Worm (Caenorhabditis elegans) whole organism, L3 larva: ENCODE results near the gene ceph-41.
"Not testable (repeated sequence)": the region's sequence is repeated elsewhere in the genome, so short reads cannot be mapped to it uniquely, and the experiment has no call there.

Experiments
- R02D3.7 ChIP-seq: fragments of 150-350 bp; optimal IDR thresholded peaks from 2 replicates; lab custom pipeline; 2014; ENCODE audit warnings: missing biosample characterization, missing genetic modification characterization
- ZK546.5 ChIP-seq: sonication (generic microtip); optimal IDR thresholded peaks from 2 replicates; lab custom pipeline; 2017; ENCODE audit warnings: missing biosample characterization, missing genetic modification characterization
- aly-2 ChIP-seq: fragments of 150-350 bp; optimal IDR thresholded peaks from 2 replicates; lab custom pipeline; 2014; ENCODE audit warnings: missing biosample characterization, missing genetic modification characterization
- ceh-16 ChIP-seq: sonication (generic microtip); optimal IDR thresholded peaks from 2 replicates; lab custom pipeline; 2017; ENCODE audit warnings: missing biosample characterization, missing genetic modification characterization
- ceh-28 ChIP-seq: fragments of 150-350 bp; optimal IDR thresholded peaks from 2 replicates; lab custom pipeline; 2014; ENCODE audit warnings: missing biosample characterization, missing genetic modification reagents, missing genetic modification characterization
- ceh-82 ChIP-seq: fragments of 150-350 bp; optimal IDR thresholded peaks from 2 replicates; lab custom pipeline; 2014; ENCODE audit warnings: missing biosample characterization, missing genetic modification characterization
- ceh-9 ChIP-seq: sonication (generic microtip); optimal IDR thresholded peaks from 2 replicates; lab custom pipeline; 2018; ENCODE audit warnings: missing biosample characterization, missing genetic modification characterization
- daf-12 ChIP-seq: fragments of 150-350 bp; optimal IDR thresholded peaks from 2 replicates; lab custom pipeline; 2014; ENCODE audit warnings: missing biosample characterization, missing genetic modification reagents, missing genetic modification characterization
- egl-5 ChIP-seq: fragments of 150-350 bp; optimal IDR thresholded peaks from 2 replicates; lab custom pipeline; 2017; ENCODE audit warnings: missing biosample characterization, missing genetic modification reagents, missing genetic modification characterization, inconsistent platforms
- elt-1 ChIP-seq: fragments of 150-350 bp; optimal IDR thresholded peaks from 2 replicates; lab custom pipeline; 2014; ENCODE audit warnings: missing biosample characterization, missing genetic modification characterization
- elt-2 ChIP-seq: sonication (generic microtip); optimal IDR thresholded peaks from 2 replicates; lab custom pipeline; 2016; ENCODE audit warnings: missing genetic modification reagents, mild to moderate bottlenecking, missing genetic modification characterization, missing compliant biosample characterization
- eor-1 ChIP-seq, 2 experiments: fragments of 150-350 bp; optimal IDR thresholded peaks; 2 replicates each; lab custom pipeline; 2014 to 2018; ENCODE audit warnings: missing biosample characterization in 2 of 2, missing genetic modification characterization in 2 of 2
- fkh-10 ChIP-seq: sonication (generic microtip); optimal IDR thresholded peaks from 2 replicates; lab custom pipeline; 2017; ENCODE audit warnings: missing biosample characterization, missing genetic modification reagents, missing genetic modification characterization
- hmg-11 ChIP-seq: sonication (generic microtip); optimal IDR thresholded peaks from 2 replicates; lab custom pipeline; 2016; ENCODE audit warnings: missing genetic modification characterization, missing compliant biosample characterization
- lin-15B ChIP-seq: fragments of 150-350 bp; optimal IDR thresholded peaks from 2 replicates; lab custom pipeline; 2014; ENCODE audit warnings: missing biosample characterization, missing genetic modification characterization
- mdl-1 ChIP-seq: fragments of 150-350 bp; optimal IDR thresholded peaks from 2 replicates; lab custom pipeline; 2014; ENCODE audit warnings: missing biosample characterization, missing genetic modification characterization
- nfya-1 ChIP-seq: sonication (generic microtip); optimal IDR thresholded peaks from 2 replicates; lab custom pipeline; 2017; ENCODE audit warnings: missing genetic modification characterization, mild to moderate bottlenecking, missing compliant biosample characterization, antibody characterized with exemption, moderate library complexity; ENCODE audit not compliant: insufficient read depth
- nhr-11 ChIP-seq: fragments of 150-350 bp; optimal IDR thresholded peaks from 2 replicates; lab custom pipeline; 2014; ENCODE audit warnings: missing biosample characterization, missing genetic modification characterization
- nhr-23 ChIP-seq: fragments of 150-350 bp; optimal IDR thresholded peaks from 2 replicates; lab custom pipeline; 2014; ENCODE audit warnings: missing biosample characterization, missing genetic modification reagents, missing genetic modification characterization
- nhr-25 ChIP-seq: sonication (generic microtip); optimal IDR thresholded peaks from 2 replicates; lab custom pipeline; 2017; ENCODE audit warnings: missing biosample characterization, missing genetic modification characterization
- nhr-28 ChIP-seq: fragments of 150-350 bp; optimal IDR thresholded peaks from 2 replicates; lab custom pipeline; 2014; ENCODE audit warnings: missing biosample characterization, missing genetic modification characterization
- nhr-43 ChIP-seq: sonication (generic microtip); optimal IDR thresholded peaks from 2 replicates; lab custom pipeline; 2016; ENCODE audit warnings: mild to moderate bottlenecking, missing genetic modification characterization, missing compliant biosample characterization; ENCODE audit not compliant: poor library complexity, severe bottlenecking
- nhr-67 ChIP-seq: fragments of 150-350 bp; optimal IDR thresholded peaks from 2 replicates; lab custom pipeline; 2014; ENCODE audit warnings: missing biosample characterization, missing genetic modification characterization
- nhr-77 ChIP-seq: fragments of 150-350 bp; optimal IDR thresholded peaks from 2 replicates; lab custom pipeline; 2014; ENCODE audit warnings: missing biosample characterization, missing genetic modification characterization
- pha-4 ChIP-seq: fragments of 150-350 bp; optimal IDR thresholded peaks from 2 replicates; lab custom pipeline; 2014; ENCODE audit warnings: missing biosample characterization, missing genetic modification reagents, missing genetic modification characterization
- pqm-1 ChIP-seq: fragments of 150-350 bp; optimal IDR thresholded peaks from 2 replicates; lab custom pipeline; 2017; ENCODE audit warnings: missing biosample characterization, missing genetic modification characterization, inconsistent platforms
- sea-2 ChIP-seq: fragments of 150-350 bp; sonication (generic microtip); optimal IDR thresholded peaks from 4 replicates; lab custom pipeline; 2014; ENCODE audit warnings: missing biosample characterization, missing genetic modification reagents, missing genetic modification characterization
- tbx-2 ChIP-seq: sonication (generic microtip); optimal IDR thresholded peaks from 2 replicates; lab custom pipeline; 2016; ENCODE audit warnings: mild to moderate bottlenecking, missing genetic modification characterization, missing compliant biosample characterization
- ztf-11 ChIP-seq: fragments of 150-350 bp; optimal IDR thresholded peaks from 2 replicates; lab custom pipeline; 2014; ENCODE audit warnings: missing biosample characterization, missing genetic modification characterization
- ztf-4 ChIP-seq: fragments of 150-350 bp; optimal IDR thresholded peaks from 2 replicates; lab custom pipeline; 2014; ENCODE audit warnings: missing biosample characterization, missing genetic modification characterization

The ceph-41 gene

ce11 chrIV:8112646-8113045, 14.4 kb upstream of the ceph-41 start:
- peak; percentile 48 for TF ChIP-seq pha-4 (tag; lab: Kevin White, UChicago)
- no peak for TF ChIP-seq lin-15B (tag; lab: Kevin White, UChicago)
- TF ChIP-seq, all 47 proteins: peak for 1

- TF ChIP-seq eor-1 (tag; optimal IDR thresholded peaks at IDR 0.05; lab: Kevin White, UChicago) (no peak), nhr-25 (tag; lab: Kevin White, UChicago) (peak; percentile 0), hmg-11 (peak; percentile 48), nhr-67 (tag; lab: Kevin White, UChicago) (no peak), ceh-9 (tag; lab: Kevin White, UChicago) (no peak), nfya-1 (peak; percentile 23)
These were observed 13.8 kb upstream of the ceph-41 start, which contains the start of gene Y42H9AR.1 for ce11 chrIV:8113161-8113560. Gene Y42H9AR.1, plus strand, starts transcription at chrIV:8113393.

- TF ChIP-seq nhr-77 (tag; lab: Kevin White, UChicago) (no peak), lin-15B (tag; lab: Kevin White, UChicago) (no peak), mdl-1 (tag; lab: Kevin White, UChicago) (no peak), ceh-82 (tag; lab: Kevin White, UChicago) (no peak), daf-12 (tag; lab: Kevin White, UChicago) (no peak), ceh-9 (tag; lab: Kevin White, UChicago) (no peak), aly-2 (tag; lab: Kevin White, UChicago) (no peak), elt-2 (tag; lab: Kevin White, UChicago) (no peak), ceh-28 (tag; lab: Kevin White, UChicago) (no peak), nhr-43 (tag; lab: Kevin White, UChicago) (no peak)
These were observed 12.5 kb upstream of the ceph-41 start for ce11 chrIV:8114535-8114934.

ce11 chrIV:8115462-8115861, 11.5 kb upstream of the ceph-41 start, which contains the start of gene irld-8:
Gene irld-8, plus strand, starts transcription at chrIV:8115762.
- TF ChIP-seq nhr-77 (tag; lab: Kevin White, UChicago) (no peak), pha-4 (tag; lab: Kevin White, UChicago) (no peak), hmg-11 (no peak), elt-2 (tag; lab: Kevin White, UChicago) (no peak)

- TF ChIP-seq sea-2 (GFP tag; lab: Kevin White, UChicago) (no peak), fkh-10 (GFP tag; lab: Kevin White, UChicago) (no peak), nhr-28 (tag; lab: Kevin White, UChicago) (no peak), pqm-1 (tag; lab: Kevin White, UChicago) (no peak), ZK546.5 (tag; lab: Kevin White, UChicago) (no peak), lin-15B (tag; lab: Kevin White, UChicago) (no peak), elt-1 (tag; lab: Kevin White, UChicago) (no peak), nhr-11 (no peak), ztf-4 (no peak), egl-5 (tag; lab: Kevin White, UChicago) (no peak), tbx-2 (tag; lab: Kevin White, UChicago) (no peak), nhr-67 (tag; lab: Kevin White, UChicago) (no peak), nfya-1 (no peak), nhr-25 (tag; lab: Kevin White, UChicago) (no peak), ceh-28 (tag; lab: Kevin White, UChicago) (no peak), elt-2 (tag; lab: Kevin White, UChicago) (no peak), ztf-11 (no peak)
These were observed 8.2 kb upstream of the ceph-41 start, which contains the start of gene F42G8.8 for ce11 chrIV:8118790-8119189. Gene F42G8.8, plus strand, starts transcription at chrIV:8119090.

ce11 chrIV:8122349-8122748, 4.7 kb upstream of the ceph-41 start, which contains the start of gene erp-44.3:
Gene erp-44.3, plus strand, starts transcription at chrIV:8122649.
- not testable (repeated sequence) for TF ChIP-seq R02D3.7, nhr-23, ceh-16 (tag; lab: Kevin White, UChicago)
- TF ChIP-seq, all 47 proteins: peak for 0; not testable (repeated sequence) for 47
